Worm (Caenorhabditis elegans): Measurements from ENCODE around the gene F23F1.5.
A peak's percentile ranks its signal among the peaks of the same experiment; 100 is the strongest.

F23F1.5 gene

ce11 chrII:46116-46515 is 14.7 kb upstream of the F23F1.5 start, which contains the start of gene rpt-4:
Gene rpt-4, minus strand, starts transcription at chrII:46216.
- TF ChIP-seq mdl-1 (tag; optimal IDR thresholded peaks at IDR 0.05) (no peak), nhr-11 (tag; optimal IDR thresholded peaks at IDR 0.05) (no peak), aly-2 (tag; optimal IDR thresholded peaks at IDR 0.05) (no peak), ceh-82 (tag; optimal IDR thresholded peaks at IDR 0.05) (no peak), madf-9 (GFP tag; conservative IDR thresholded peaks at IDR 0.05) (no peak), lin-39 (tag; optimal IDR thresholded peaks at IDR 0.05) (no peak), lin-1 (GFP tag; IDR thresholded peaks at IDR 0.05) (no peak), pqm-1 (tag; optimal IDR thresholded peaks at IDR 0.05) (no peak), nhr-42 (GFP tag; IDR thresholded peaks at IDR 0.05) (no peak), dpl-1 (GFP tag; optimal IDR thresholded peaks at IDR 0.05) (no peak), nhr-111 (GFP tag; optimal IDR thresholded peaks at IDR 0.05) (no peak), lir-3 (tag; optimal IDR thresholded peaks at IDR 0.05) (no peak), rbr-2 (tag; optimal IDR thresholded peaks at IDR 0.05) (no peak), daf-8 (GFP tag; IDR thresholded peaks at IDR 0.05) (no peak), F26F4.8 (GFP tag; conservative IDR thresholded peaks at IDR 0.05) (no peak), T26A8.4 (GFP tag; IDR thresholded peaks at IDR 0.05) (no peak), daf-16 (GFP tag; optimal IDR thresholded peaks at IDR 0.05) (no peak), daf-16 (tag; optimal IDR thresholded peaks at IDR 0.05) (no peak), hif-1 (tag; optimal IDR thresholded peaks at IDR 0.05) (no peak), F10B5.3 (tag; optimal IDR thresholded peaks at IDR 0.05) (no peak)

ce11 chrII:44740-45139 is 13.4 kb upstream of the F23F1.5 start, which contains the start of gene rpoa-49:
Gene rpoa-49, plus strand, starts transcription at chrII:45040.
- no peak for TF ChIP-seq aha-1 (tag)
- no peak for TF ChIP-seq tag-97 (GFP tag; IDR thresholded peaks at IDR 0.05)
- TF ChIP-seq ama-1 (optimal IDR thresholded peaks at IDR 0.05): peak; percentile 4

ce11 chrII:43640-44039 is 12.3 kb upstream of the F23F1.5 start, which contains the start of gene nfyc-1:
Gene nfyc-1, plus strand, starts transcription at chrII:43907.
- TF ChIP-seq arid-1 (GFP tag; conservative IDR thresholded peaks at IDR 0.05): 0 out of 2 replicates have a peak, but pooled peaks have one; percentile 34
- TF ChIP-seq ztf-7 (tag; optimal IDR thresholded peaks at IDR 0.05): peak; percentile 0
- peak in 1 of 2 experiments; percentile 83 for TF ChIP-seq lsy-2 (tag; optimal IDR thresholded peaks at IDR 0.05)
- TF ChIP-seq fkh-10 (GFP tag; optimal IDR thresholded peaks at IDR 0.05): peak; percentile 20
- no peak for TF ChIP-seq aha-1 (tag)
- no peak for TF ChIP-seq nhr-111 (GFP tag; optimal IDR thresholded peaks at IDR 0.05)
- peak; percentile 51 for TF ChIP-seq nhr-28 (tag; optimal IDR thresholded peaks at IDR 0.05)
- TF ChIP-seq zip-11 (GFP tag; IDR thresholded peaks at IDR 0.05): no peak
- peak; percentile 7 for TF ChIP-seq duxl-1 (tag; optimal IDR thresholded peaks at IDR 0.05; ENCODE audit: poor library complexity)
- TF ChIP-seq egl-27 (tag; optimal IDR thresholded peaks at IDR 0.05): no peak
- TF ChIP-seq F44E2.7 (GFP tag; IDR thresholded peaks at IDR 0.05): no peak
- peak in 1 of 2 experiments; percentile 5 for TF ChIP-seq hif-1 (tag; optimal IDR thresholded peaks at IDR 0.05)
- TF ChIP-seq nhr-11 (tag; optimal IDR thresholded peaks at IDR 0.05): no peak
- no peak for TF ChIP-seq lin-1 (GFP tag; IDR thresholded peaks at IDR 0.05)
- no peak for TF ChIP-seq daf-16 (GFP tag; optimal IDR thresholded peaks at IDR 0.05)
- peak; percentile 35 for TF ChIP-seq daf-16 (tag; optimal IDR thresholded peaks at IDR 0.05)
- peak; percentile 34 for TF ChIP-seq hlh-30 (tag; optimal IDR thresholded peaks at IDR 0.05; ENCODE audit: insufficient read depth)
- TF ChIP-seq madf-5 (GFP tag; IDR thresholded peaks at IDR 0.05): no peak
- TF ChIP-seq ama-1 (optimal IDR thresholded peaks at IDR 0.05): peak; percentile 22
- TF ChIP-seq hmg-1.1 (GFP tag; IDR thresholded peaks at IDR 0.05): peak; percentile 52; the same call in 1 of the 2 replicates
- TF ChIP-seq mep-1 (tag; optimal IDR thresholded peaks at IDR 0.05): peak; percentile 47
- peak; percentile 63 for TF ChIP-seq lin-13 (GFP tag; optimal IDR thresholded peaks at IDR 0.05)
- TF ChIP-seq lin-38 (GFP tag; IDR thresholded peaks at IDR 0.05): peak; percentile 89
- no peak for TF ChIP-seq saeg-2 (GFP tag; IDR thresholded peaks at IDR 0.05)
- no peak for TF ChIP-seq zip-2 (tag; optimal IDR thresholded peaks at IDR 0.05)
- no peak for TF ChIP-seq ceh-62 (tag; optimal IDR thresholded peaks at IDR 0.05)
- peak; percentile 63 for TF ChIP-seq T20F7.1 (GFP tag; optimal IDR thresholded peaks at IDR 0.05)
- no peak for TF ChIP-seq zag-1 (tag; optimal IDR thresholded peaks at IDR 0.05)
- TF ChIP-seq dmd-8 (GFP tag; IDR thresholded peaks at IDR 0.05): no peak
- TF ChIP-seq mes-2 (tag; optimal IDR thresholded peaks at IDR 0.05; ENCODE audit: poor library complexity, severe bottlenecking): peak; percentile 84
- TF ChIP-seq F37D6.2 (tag; optimal IDR thresholded peaks at IDR 0.05): no peak
- TF ChIP-seq dpl-1 (GFP tag; optimal IDR thresholded peaks at IDR 0.05): peak; percentile 66
- TF ChIP-seq lin-15B (tag; optimal IDR thresholded peaks at IDR 0.05): no peak
- TF ChIP-seq ZK337.2 (GFP tag; IDR thresholded peaks at IDR 0.05): no peak
- peak; percentile 60 for TF ChIP-seq dve-1 (tag; optimal IDR thresholded peaks at IDR 0.05; ENCODE audit: insufficient read depth)

Measured in whole organism, L4 larva.